Worm (Caenorhabditis elegans) whole organism, L4 larva: ENCODE results near the gene C27B7.5.
A peak's percentile ranks its signal among the peaks of the same experiment; 100 is the strongest.

Experiments used
- F26F4.8 ChIP-seq: fragments of 200-800 bp; sonication (Bioruptor generic); conservative IDR thresholded peaks from 2 replicates; pipeline ENCODE4 v1.3.6; 2022; ENCODE audit warnings: missing genetic modification characterization, missing compliant biosample characterization
- R02D3.7 ChIP-seq: fragments of 150-350 bp; sonication (generic microtip); optimal IDR thresholded peaks from 3 replicates; lab custom pipeline; 2014; ENCODE audit warnings: missing biosample characterization, missing genetic modification characterization
- T20F7.1 ChIP-seq: fragments of 200-800 bp; sonication (Bioruptor generic); optimal IDR thresholded peaks from 2 replicates; lab custom pipeline; 2018; ENCODE audit warnings: mild to moderate bottlenecking, missing genetic modification characterization, missing compliant biosample characterization
- T26A8.4 ChIP-seq: fragments of 200-800 bp; sonication (Bioruptor generic); IDR thresholded peaks from 2 replicates; pipeline ENCODE4 v1.3.6; 2022; ENCODE audit warnings: missing genetic modification characterization, missing compliant biosample characterization
- Y105C5A.15 ChIP-seq: fragments of 200-800 bp; sonication (Bioruptor generic); IDR thresholded peaks from 2 replicates; pipeline ENCODE4 v1.3.6; 2022; ENCODE audit warnings: missing genetic modification characterization, missing compliant biosample characterization
- Y75B8A.6 ChIP-seq: fragments of 200-800 bp; sonication (Bioruptor generic); IDR thresholded peaks from 2 replicates; pipeline ENCODE4 v1.3.6; 2022; ENCODE audit warnings: missing genetic modification reagents, missing genetic modification characterization, missing compliant biosample characterization
- ZK337.2 ChIP-seq: fragments of 200-800 bp; sonication (Bioruptor generic); IDR thresholded peaks from 2 replicates; pipeline ENCODE4 v1.3.6; 2022; ENCODE audit warnings: missing genetic modification reagents, missing genetic modification characterization, missing compliant biosample characterization
- ZK546.5 ChIP-seq, 2 experiments: sonication (generic microtip); optimal IDR thresholded peaks; 2 replicates each; lab custom pipeline; 2017; ENCODE audit warnings: missing biosample characterization in 2 of 2, missing genetic modification characterization in 2 of 2
- aha-1 ChIP-seq: fragments of 150-350 bp; peaks from one replicate; lab custom pipeline; 2014; ENCODE audit warnings: missing biosample characterization, missing genetic modification characterization
- aly-2 ChIP-seq: sonication (generic microtip); optimal IDR thresholded peaks from 2 replicates; lab custom pipeline; 2018; ENCODE audit warnings: missing biosample characterization, missing genetic modification characterization
- attf-4 ChIP-seq: sonication (generic microtip); optimal IDR thresholded peaks from 3 replicates; lab custom pipeline; 2017; ENCODE audit warnings: missing biosample characterization, missing genetic modification characterization
- ces-1 ChIP-seq: fragments of 150-350 bp; sonication (generic microtip); optimal IDR thresholded peaks from 4 replicates; lab custom pipeline; 2014; ENCODE audit warnings: missing biosample characterization, missing genetic modification reagents, missing genetic modification characterization
- cey-2 ChIP-seq: sonication (generic microtip); optimal IDR thresholded peaks from 3 replicates; lab custom pipeline; 2017; ENCODE audit warnings: missing genetic modification characterization, mild to moderate bottlenecking, missing compliant biosample characterization, antibody characterized with exemption, borderline replicate concordance; ENCODE audit not compliant: insufficient read depth
- daf-12 ChIP-seq: fragments of 150-350 bp; optimal IDR thresholded peaks from 2 replicates; lab custom pipeline; 2014; ENCODE audit warnings: missing biosample characterization, missing genetic modification reagents, missing genetic modification characterization
- daf-16 ChIP-seq, 3 experiments: sonication (generic microtip); optimal IDR thresholded peaks; 2 replicates each; lab custom pipeline; 2016 to 2017; ENCODE audit warnings: missing genetic modification characterization in 3 of 3, missing genetic modification reagents in 3 of 3, mild to moderate bottlenecking in 2 of 3, missing compliant biosample characterization in 2 of 3, missing biosample characterization in 1 of 3, moderate library complexity in 1 of 3
- dve-1 ChIP-seq: sonication (generic microtip); optimal IDR thresholded peaks from 2 replicates; lab custom pipeline; 2017; ENCODE audit warnings: antibody characterized with exemption, mild to moderate bottlenecking, missing genetic modification characterization, missing compliant biosample characterization; ENCODE audit not compliant: insufficient read depth
- egl-27 ChIP-seq: sonication (generic microtip); optimal IDR thresholded peaks from 3 replicates; lab custom pipeline; 2017; ENCODE audit warnings: missing biosample characterization, missing genetic modification reagents, missing genetic modification characterization
- fkh-10 ChIP-seq: fragments of 150-350 bp; optimal IDR thresholded peaks from 2 replicates; lab custom pipeline; 2014; ENCODE audit warnings: missing biosample characterization, missing genetic modification reagents, missing genetic modification characterization
- gei-8 ChIP-seq: fragments of 200-800 bp; sonication (Bioruptor generic); optimal IDR thresholded peaks from 2 replicates; lab custom pipeline; 2018; ENCODE audit warnings: mild to moderate bottlenecking, missing genetic modification characterization, missing compliant biosample characterization
- hif-1 ChIP-seq, 2 experiments: sonication (generic microtip); optimal IDR thresholded peaks; 2 replicates each; lab custom pipeline; 2016 to 2017; ENCODE audit warnings: missing compliant biosample characterization in 2 of 2, missing genetic modification characterization in 2 of 2, missing genetic modification reagents in 2 of 2, missing genotype in 2 of 2, mild to moderate bottlenecking in 1 of 2
- hmg-1.1 ChIP-seq: fragments of 200-800 bp; sonication (Bioruptor generic); IDR thresholded peaks from 2 replicates; pipeline ENCODE4 v1.3.6; 2022; ENCODE audit warnings: missing genetic modification reagents, missing genetic modification characterization, missing compliant biosample characterization
- lin-1 ChIP-seq: fragments of 200-800 bp; sonication (Bioruptor generic); IDR thresholded peaks from 2 replicates; pipeline ENCODE4 v1.3.6; 2022; ENCODE audit warnings: missing genetic modification reagents, missing genetic modification characterization, missing compliant biosample characterization
- lin-13 ChIP-seq: fragments of 150-350 bp; optimal IDR thresholded peaks from 2 replicates; lab custom pipeline; 2014; ENCODE audit warnings: missing biosample characterization, missing genetic modification reagents, missing genetic modification characterization
- mdt-29 ChIP-seq: fragments of 200-800 bp; sonication (Bioruptor generic); IDR thresholded peaks from 2 replicates; pipeline ENCODE4 v1.3.6; 2022; ENCODE audit warnings: missing genetic modification reagents, missing genetic modification characterization, missing compliant biosample characterization
- mxl-3 ChIP-seq: fragments of 200-800 bp; sonication (Bioruptor generic); optimal IDR thresholded peaks from 2 replicates; lab custom pipeline; 2018; ENCODE audit warnings: mild to moderate bottlenecking, missing genetic modification characterization, missing compliant biosample characterization
- nhr-237 ChIP-seq: sonication (generic microtip); optimal IDR thresholded peaks from 2 replicates; lab custom pipeline; 2017; ENCODE audit warnings: missing biosample characterization, missing genetic modification characterization
- nhr-25 ChIP-seq: sonication (generic microtip); optimal IDR thresholded peaks from 2 replicates; lab custom pipeline; 2017; ENCODE audit warnings: missing genetic modification characterization, mild to moderate bottlenecking, missing compliant biosample characterization, antibody characterized with exemption, moderate library complexity, borderline replicate concordance; ENCODE audit not compliant: insufficient read depth
- nhr-41 ChIP-seq: fragments of 200-800 bp; sonication (Bioruptor generic); IDR thresholded peaks from 2 replicates; pipeline ENCODE4 v1.3.6; 2022; ENCODE audit warnings: missing genetic modification reagents, missing genetic modification characterization, missing compliant biosample characterization
- nhr-48 ChIP-seq: sonication (generic microtip); optimal IDR thresholded peaks from 2 replicates; lab custom pipeline; 2016; ENCODE audit warnings: mild to moderate bottlenecking, missing genetic modification characterization, missing compliant biosample characterization
- nhr-6 ChIP-seq: fragments of 150-350 bp; optimal IDR thresholded peaks from 2 replicates; lab custom pipeline; 2014; ENCODE audit warnings: missing biosample characterization, missing genetic modification characterization
- nhr-76 ChIP-seq: fragments of 150-350 bp; optimal IDR thresholded peaks from 2 replicates; lab custom pipeline; 2014; ENCODE audit warnings: missing biosample characterization, missing genetic modification characterization
- nhr-77 ChIP-seq: fragments of 150-350 bp; optimal IDR thresholded peaks from 2 replicates; lab custom pipeline; 2014; ENCODE audit warnings: missing biosample characterization, missing genetic modification characterization
- php-3 ChIP-seq: fragments of 200-800 bp; sonication (Bioruptor generic); IDR thresholded peaks from 2 replicates; pipeline ENCODE4 v1.3.6; 2022; ENCODE audit warnings: missing genetic modification reagents, missing genetic modification characterization, missing compliant biosample characterization
- pqm-1 ChIP-seq: sonication (generic microtip); optimal IDR thresholded peaks from 2 replicates; lab custom pipeline; 2017; ENCODE audit warnings: missing biosample characterization, missing genetic modification characterization
- sdz-12 ChIP-seq: fragments of 200-800 bp; sonication (Bioruptor generic); optimal IDR thresholded peaks from 2 replicates; lab custom pipeline; 2018; ENCODE audit warnings: mild to moderate bottlenecking, missing genetic modification characterization, missing compliant biosample characterization
- snpc-1.2 ChIP-seq: fragments of 200-800 bp; sonication (Bioruptor generic); IDR thresholded peaks from 2 replicates; pipeline ENCODE4 v1.3.6; 2022; ENCODE audit warnings: missing genetic modification reagents, missing genetic modification characterization, missing compliant biosample characterization
- snpc-4 ChIP-seq: fragments of 150-350 bp; optimal IDR thresholded peaks from 2 replicates; lab custom pipeline; 2014; ENCODE audit warnings: missing biosample characterization, missing genetic modification characterization
- spr-3 ChIP-seq: fragments of 200-800 bp; sonication (Bioruptor generic); optimal IDR thresholded peaks from 2 replicates; lab custom pipeline; 2018; ENCODE audit warnings: mild to moderate bottlenecking, missing genetic modification characterization, missing compliant biosample characterization
- unc-62 ChIP-seq, 3 experiments: fragments of 150-350 bp in 1 of 3; sonication (generic microtip); optimal IDR thresholded peaks in 2 of 3; peaks in 1 of 3; 1 replicate in 1 of 3; 2 replicates in 2 of 3; lab custom pipeline; 2014 to 2017; ENCODE audit warnings: missing biosample characterization in 3 of 3, missing genetic modification characterization in 3 of 3, missing genetic modification reagents in 3 of 3, missing genotype in 1 of 3
- vab-7 ChIP-seq: fragments of 200-800 bp; sonication (Bioruptor generic); IDR thresholded peaks from 2 replicates; pipeline ENCODE4 v1.3.6; 2022; ENCODE audit warnings: missing genetic modification reagents, missing genetic modification characterization, missing compliant biosample characterization
- zfp-3 ChIP-seq: fragments of 200-800 bp; sonication (Bioruptor generic); conservative IDR thresholded peaks from 2 replicates; pipeline ENCODE4 v1.3.6; 2022; ENCODE audit warnings: missing genetic modification reagents, missing genetic modification characterization, missing compliant biosample characterization
- ztf-11 ChIP-seq: fragments of 150-350 bp; optimal IDR thresholded peaks from 2 replicates; lab custom pipeline; 2014; ENCODE audit warnings: missing biosample characterization, missing genetic modification characterization

C27B7.5 gene

DNA sequence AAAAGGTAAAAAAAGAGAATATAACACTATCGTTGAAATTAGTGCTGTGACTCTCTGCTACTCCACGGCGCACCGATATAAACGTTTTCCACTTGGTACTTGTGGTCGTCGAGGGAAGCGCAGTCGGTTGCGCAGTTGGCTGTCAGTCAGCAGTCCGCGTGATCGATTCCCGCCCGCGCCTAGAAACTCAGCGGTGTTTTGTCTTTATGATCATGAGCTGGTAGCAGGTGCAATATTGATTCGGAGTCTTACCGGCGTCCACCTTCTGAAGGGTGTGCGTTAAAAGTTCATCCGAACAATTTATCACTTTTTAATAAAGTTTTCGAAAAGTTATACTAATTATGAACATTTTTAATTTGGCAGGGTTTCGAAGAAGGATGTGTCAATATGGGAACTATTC lies 25.6 kb downstream of the C27B7.5 start (continued):
- 0 out of 2 replicates have a peak, but pooled peaks have one; percentile 66 for TF ChIP-seq Y75B8A.6
- peak; percentile 87 for TF ChIP-seq nhr-41 (GFP tag; lab: Robert Waterston, UW)
- peak; percentile 51 for TF ChIP-seq egl-27 (tag; lab: Kevin White, UChicago)
- TF ChIP-seq ces-1, result no peak
- TF ChIP-seq cey-2 (tag; lab: Kevin White, UChicago), result peak; percentile 60
- TF ChIP-seq fkh-10 (GFP tag; lab: Kevin White, UChicago), result no peak
- TF ChIP-seq mxl-3 (GFP tag; lab: Kevin White, UChicago), result peak; percentile 88
- TF ChIP-seq pqm-1 (tag; lab: Kevin White, UChicago), result peak; percentile 25
- TF ChIP-seq ztf-11 (tag; lab: Kevin White, UChicago), result no peak
- no peak for TF ChIP-seq attf-4
- no peak for TF ChIP-seq ZK546.5 (tag; optimal IDR thresholded peaks at IDR 0.05; lab: Kevin White, UChicago)
- peak; percentile 45 to 61 for TF ChIP-seq hif-1 (tag; optimal IDR thresholded peaks at IDR 0.05; lab: Kevin White, UChicago)
- TF ChIP-seq gei-8 (GFP tag; lab: Kevin White, UChicago), result peak; percentile 88
- TF ChIP-seq nhr-76 (tag; lab: Kevin White, UChicago), result no peak
- peak; percentile 93 for TF ChIP-seq aha-1 (tag; lab: Kevin White, UChicago)
- peak; percentile 96 for TF ChIP-seq F26F4.8
- TF ChIP-seq nhr-48, result peak; percentile 77
- peak; percentile 74 for TF ChIP-seq lin-13 (GFP tag; lab: Kevin White, UChicago)
- TF ChIP-seq sdz-12 (GFP tag; lab: Kevin White, UChicago), result peak; percentile 88
- peak; percentile 26 for TF ChIP-seq nhr-77
- peak; percentile 88 for TF ChIP-seq snpc-1.2 (GFP tag; lab: Robert Waterston, UW)
- peak; percentile 85 to 93 for TF ChIP-seq daf-16 (GFP tag; optimal IDR thresholded peaks at IDR 0.05; lab: Kevin White, UChicago)
- TF ChIP-seq daf-16 (tag; optimal IDR thresholded peaks at IDR 0.05; lab: Kevin White, UChicago), result peak; percentile 75
- TF ChIP-seq spr-3 (GFP tag; lab: Kevin White, UChicago), result peak; percentile 83
- TF ChIP-seq ZK337.2 (GFP tag; lab: Robert Waterston, UW), result peak; percentile 80

DNA sequence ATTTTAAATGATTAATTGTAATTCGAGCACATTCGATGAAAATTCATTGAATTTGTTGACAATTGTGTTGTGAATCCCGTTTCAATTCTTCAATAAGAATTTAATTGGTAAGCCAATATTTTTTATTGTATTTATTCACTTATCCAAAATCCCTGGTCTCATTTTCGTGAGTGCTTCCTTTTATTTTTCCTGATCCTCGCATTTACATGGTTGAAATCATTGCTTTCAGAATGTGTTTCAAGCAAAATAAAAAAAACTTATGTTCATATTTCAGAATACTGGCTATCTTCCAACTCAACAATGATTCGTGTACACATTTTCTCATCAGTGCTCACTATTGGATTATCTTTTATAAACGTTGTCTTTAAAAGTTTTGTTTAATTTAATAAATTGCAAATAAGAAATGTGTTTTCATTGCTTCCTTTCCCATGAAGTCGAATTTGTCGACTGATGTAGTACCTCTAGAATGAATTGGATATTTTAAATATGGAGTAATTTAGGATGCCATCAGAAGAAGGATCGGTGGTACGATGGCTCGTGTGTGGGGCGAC lies 28.6 kb downstream of the C27B7.5 start, which contains the start of the genes D1046.18 and slc-25A26:
Gene D1046.18, plus strand, starts transcription at position 301 of the 551 bp plus-strand sequence.
Gene slc-25A26, plus strand, starts transcription at position 501 of the 551 bp plus-strand sequence.
- TF ChIP-seq T26A8.4 (no peak), vab-7 (no peak), unc-62 (GFP tag; optimal IDR thresholded peaks at IDR 0.05 in 1 of 2; lab: Kevin White, UChicago) (peak in 1 of 2 experiments; percentile 38), unc-62 (tag; optimal IDR thresholded peaks at IDR 0.05; lab: Kevin White, UChicago) (no peak), zfp-3 (GFP tag; lab: Robert Waterston, UW) (no peak), Y105C5A.15 (GFP tag; lab: Robert Waterston, UW) (no peak)
- TF ChIP-seq, all 104 proteins: peak for 1

DNA sequence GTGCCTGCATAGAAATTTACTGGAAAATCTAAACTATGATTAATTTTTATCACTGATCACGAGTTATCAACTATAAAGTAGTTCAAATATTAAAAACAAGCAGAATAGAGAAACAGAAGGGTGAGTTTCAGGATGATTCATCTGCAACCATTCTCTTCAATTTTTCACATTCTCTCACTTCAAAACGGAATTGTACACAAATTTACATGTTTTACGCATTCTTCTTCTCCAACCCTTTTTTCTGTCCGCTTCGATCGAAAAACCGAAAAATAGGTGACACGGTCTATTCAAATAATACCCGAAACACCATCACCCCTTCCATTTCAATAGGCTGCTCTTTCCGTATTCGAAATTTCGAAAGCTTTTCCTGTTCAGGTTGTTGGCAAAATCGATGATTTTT lies 32.1 kb downstream of the C27B7.5 start, which contains the start of gene D1046.4:
Gene D1046.4, plus strand, starts transcription at position 301 of the 400 bp plus-strand sequence.
- no peak for TF ChIP-seq daf-12 (tag; lab: Kevin White, UChicago)
- TF ChIP-seq daf-16 (GFP tag; optimal IDR thresholded peaks at IDR 0.05; lab: Kevin White, UChicago), result no peak
- TF ChIP-seq daf-16 (tag; optimal IDR thresholded peaks at IDR 0.05; lab: Kevin White, UChicago), result no peak
- no peak for TF ChIP-seq snpc-4 (tag; lab: Kevin White, UChicago)
- TF ChIP-seq hmg-1.1, result no peak
- no peak for TF ChIP-seq mdt-29
- no peak for TF ChIP-seq nhr-25
- TF ChIP-seq R02D3.7, result no peak
- no peak for TF ChIP-seq php-3 (GFP tag; lab: Robert Waterston, UW)
- TF ChIP-seq nhr-237, result no peak
- no peak for TF ChIP-seq dve-1
- no peak for TF ChIP-seq aly-2 (tag; lab: Kevin White, UChicago)
- TF ChIP-seq nhr-6 (tag; lab: Kevin White, UChicago), result no peak
- TF ChIP-seq lin-1 (GFP tag; lab: Robert Waterston, UW), result no peak
- TF ChIP-seq T20F7.1 (GFP tag; lab: Kevin White, UChicago), result no peak
